Fruit fly (Drosophila melanogaster): ENCODE results near the gene Trissin.

- TF ChIP-seq hbn (GFP tag; IDR thresholded peaks at IDR 0.05; ENCODE audit: partially characterized antibody) (no peak), Hmx (GFP tag; optimal IDR thresholded peaks at IDR 0.05) (no peak), CG15479 (GFP tag; optimal IDR thresholded peaks at IDR 0.05) (no peak), fu2 (GFP tag; optimal IDR thresholded peaks at IDR 0.05) (no peak), disco-r (GFP tag; optimal IDR thresholded peaks at IDR 0.05) (no peak), Sox102F (GFP tag; optimal IDR thresholded peaks at IDR 0.05) (no peak), tgo (GFP tag; IDR thresholded peaks at IDR 0.05) (no peak), CG17568 (GFP tag; optimal IDR thresholded peaks at IDR 0.05) (no peak), slbo (GFP tag; IDR thresholded peaks at IDR 0.05) (no peak; the same call in 1 of the 2 replicates), CG7556 (GFP tag; optimal IDR thresholded peaks at IDR 0.05) (no peak)
These were observed 8.0 kb upstream of the Trissin start for dm6 chr3R:15493211-15493610.
